Fruit fly (Drosophila melanogaster): ENCODE data around the gene mei-9.
"Not testable (repeated sequence)": the region's sequence is repeated elsewhere in the genome, so short reads cannot be mapped to it uniquely, and the experiment has no call there.

The mei-9 gene

DNA sequence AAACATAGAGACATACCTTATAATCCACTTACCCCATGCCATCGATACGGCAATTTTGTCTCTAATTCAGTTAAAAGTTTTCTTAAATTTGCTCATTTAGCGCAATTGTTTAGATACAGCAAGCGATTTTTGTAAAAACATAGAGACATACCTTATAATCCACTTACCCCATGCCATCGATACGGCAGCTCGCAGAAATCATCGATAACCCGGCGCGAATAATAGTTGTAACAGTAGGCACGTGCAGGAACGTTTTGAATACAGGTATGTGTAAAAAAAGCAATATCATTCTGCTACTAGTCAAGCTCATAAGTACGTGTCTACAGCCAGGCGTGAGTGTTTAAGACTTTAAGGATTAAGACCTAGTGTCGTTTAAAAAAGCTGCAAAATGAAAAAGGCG lies 639 bp upstream of the mei-9 start, which contains the start of gene NO66 (continued):
- not testable (repeated sequence) for TF ChIP-seq prd (optimal IDR thresholded peaks at IDR 0.05); CG8290 (GFP tag; optimal IDR thresholded peaks at IDR 0.05)
- peak; percentile 16; the same call in 1 of the 3 replicates for TF ChIP-seq prd (GFP tag; IDR thresholded peaks at IDR 0.05)
- 0 out of 2 replicates have a peak, but pooled peaks have one; percentile 30 for TF ChIP-seq CG42726 (GFP tag; IDR thresholded peaks at IDR 0.05; ENCODE audit: partially characterized antibody)
- TF ChIP-seq Scr (GFP tag; IDR thresholded peaks at IDR 0.05; ENCODE audit: partially characterized antibody) = peak; percentile 58
- TF ChIP-seq CG3995 (GFP tag; optimal IDR thresholded peaks at IDR 0.05) = peak; percentile 77
- 0 out of 3 replicates have a peak, but pooled peaks have one; percentile 18 for TF ChIP-seq vnd (GFP tag; IDR thresholded peaks at IDR 0.05; ENCODE audit: partially characterized antibody)
- peak; percentile 52 for TF ChIP-seq Bgb (GFP tag; IDR thresholded peaks at IDR 0.05; ENCODE audit: partially characterized antibody)
- TF ChIP-seq CG11456 (GFP tag; IDR thresholded peaks at IDR 0.05) = 0 out of 3 replicates have a peak, but pooled peaks have one; percentile 42
- peak; percentile 28 for TF ChIP-seq Dp (GFP tag; optimal IDR thresholded peaks at IDR 0.05)
- 0 out of 2 replicates have a peak, but pooled peaks have one; percentile 42 for TF ChIP-seq hbn (GFP tag; IDR thresholded peaks at IDR 0.05; ENCODE audit: partially characterized antibody)
- TF ChIP-seq slbo (GFP tag; IDR thresholded peaks at IDR 0.05) = peak; percentile 44; the same call in 1 of the 2 replicates
- TF ChIP-seq amos (GFP tag; IDR thresholded peaks at IDR 0.05; ENCODE audit: partially characterized antibody) = peak; percentile 58; the same call in 1 of the 2 replicates
- TF ChIP-seq CG16813 (GFP tag; IDR thresholded peaks at IDR 0.05; ENCODE audit: partially characterized antibody) = peak; percentile 43; the same call in 1 of the 3 replicates
- peak; percentile 7; the same call in 1 of the 2 replicates for TF ChIP-seq NFAT (GFP tag; IDR thresholded peaks at IDR 0.05)
- peak; percentile 46; the same call in 1 of the 2 replicates for TF ChIP-seq Rfx (GFP tag; IDR thresholded peaks at IDR 0.05)
- TF ChIP-seq pzg (GFP tag; optimal IDR thresholded peaks at IDR 0.05) = peak; percentile 31
- TF ChIP-seq BEAF-32 (GFP tag; optimal IDR thresholded peaks at IDR 0.05) = peak; percentile 55
- peak; percentile 16; the same call in 1 of the 3 replicates for TF ChIP-seq tgo (GFP tag; IDR thresholded peaks at IDR 0.05)
- TF ChIP-seq CG8290 (tag; optimal IDR thresholded peaks at IDR 0.05) = peak in 1 of 2 experiments; percentile 27

DNA sequence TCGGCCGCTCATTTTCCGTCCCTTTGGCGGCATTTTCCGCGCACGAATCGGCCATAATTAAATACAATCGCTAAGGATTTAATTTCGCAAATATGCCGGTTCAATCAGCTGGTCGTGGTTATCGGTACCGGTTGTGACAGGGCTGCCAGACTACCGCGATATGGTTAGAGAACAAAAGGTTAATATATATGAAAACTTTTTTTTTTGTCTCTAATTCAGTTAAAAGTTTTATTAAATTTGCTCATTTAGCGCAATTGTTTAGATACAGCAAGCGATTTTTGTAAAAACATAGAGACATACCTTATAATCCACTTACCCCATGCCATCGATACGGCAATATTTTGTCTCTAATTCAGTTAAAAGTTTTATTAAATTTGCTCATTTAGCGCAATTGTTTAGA lies 600 bp downstream of the mei-9 start:
- peak; percentile 42; the same call in 1 of the 2 replicates for TF ChIP-seq peb (GFP tag; IDR thresholded peaks at IDR 0.05)
- peak; percentile 68 for TF ChIP-seq sisA (GFP tag; IDR thresholded peaks at IDR 0.05)
- TF ChIP-seq Sry-δ (GFP tag; optimal IDR thresholded peaks at IDR 0.05) = peak; percentile 8
- TF ChIP-seq MBD-R2 (GFP tag; IDR thresholded peaks at IDR 0.05) = peak; percentile 74
- TF ChIP-seq Drgx (GFP tag; IDR thresholded peaks at IDR 0.05) = peak; percentile 39; the same call in 1 of the 2 replicates
- peak; percentile 66 for TF ChIP-seq CG9932 (GFP tag; IDR thresholded peaks at IDR 0.05)
- TF ChIP-seq otp (GFP tag; IDR thresholded peaks at IDR 0.05) = 0 out of 3 replicates have a peak, but pooled peaks have one; percentile 47
- 0 out of 2 replicates have a peak, but pooled peaks have one; percentile 39 for TF ChIP-seq wdn (GFP tag; IDR thresholded peaks at IDR 0.05)
- peak; percentile 52; the same call in 1 of the 2 replicates for TF ChIP-seq CG11247 (GFP tag; IDR thresholded peaks at IDR 0.05)
- TF ChIP-seq H15 (GFP tag; IDR thresholded peaks at IDR 0.05) = 0 out of 3 replicates have a peak, but pooled peaks have one; percentile 50
- TF ChIP-seq Ets65A (GFP tag) = peak; percentile 58
- peak; percentile 43; the same call in 1 of the 4 replicates for TF ChIP-seq Gug (GFP tag; IDR thresholded peaks at IDR 0.05)
- TF ChIP-seq pzg (GFP tag; optimal IDR thresholded peaks at IDR 0.05) = peak; percentile 10
- 0 out of 2 replicates have a peak, but pooled peaks have one; percentile 4 for TF ChIP-seq bbx (GFP tag; IDR thresholded peaks at IDR 0.05; ENCODE audit: partially characterized antibody)
- TF ChIP-seq CG6272 (GFP tag; IDR thresholded peaks at IDR 0.05) = peak; percentile 63
- TF ChIP-seq Oaz (GFP tag; IDR thresholded peaks at IDR 0.05) = peak; percentile 60
- TF ChIP-seq cas (GFP tag; IDR thresholded peaks at IDR 0.05) = peak; percentile 29; the same call in 1 of the 2 replicates
- TF ChIP-seq CG14014 (GFP tag; IDR thresholded peaks at IDR 0.05) = peak; percentile 51
- peak; percentile 39; the same call in 1 of the 2 replicates for TF ChIP-seq ara (GFP tag; IDR thresholded peaks at IDR 0.05)
- TF ChIP-seq CG1024 (GFP tag; IDR thresholded peaks at IDR 0.05) = peak; percentile 51
- TF ChIP-seq Dref (GFP tag; IDR thresholded peaks at IDR 0.05) = peak; percentile 51
- TF ChIP-seq Aef1 (GFP tag; IDR thresholded peaks at IDR 0.05) = peak; percentile 60
- peak in 1 of 2 experiments; percentile 73 for TF ChIP-seq crp (GFP tag; optimal IDR thresholded peaks at IDR 0.05)
- peak; percentile 36; the same call in 1 of the 2 replicates for TF ChIP-seq E2f1 (GFP tag; IDR thresholded peaks at IDR 0.05)
- 0 out of 2 replicates have a peak, but pooled peaks have one; percentile 18 for TF ChIP-seq seq (GFP tag; IDR thresholded peaks at IDR 0.05)
- TF ChIP-seq sob (GFP tag; IDR thresholded peaks at IDR 0.05) = peak; percentile 70
- TF ChIP-seq CG4404 (GFP tag; IDR thresholded peaks at IDR 0.05) = peak; percentile 40; the same call in 1 of the 2 replicates
- peak; percentile 70 for TF ChIP-seq ttk (GFP tag; IDR thresholded peaks at IDR 0.05)
- peak; percentile 67; the same call in 1 of the 2 replicates for TF ChIP-seq Taf1 (GFP tag; IDR thresholded peaks at IDR 0.05)
- TF ChIP-seq pan (optimal IDR thresholded peaks at IDR 0.05) = not testable (repeated sequence)
- TF ChIP-seq pan (GFP tag; optimal IDR thresholded peaks at IDR 0.05 in 1 of 2, IDR thresholded peaks at IDR 0.05 in 1 of 2) = peak in 1 of 2 experiments; percentile 68
